Fruit fly (Drosophila melanogaster) whole organism, wandering third instar larva: Measurements from ENCODE around the gene Ets97D.

Experiments
- Abd-B ChIP-seq: fragments of >200 bp; optimal IDR thresholded peaks from 2 replicates; lab custom pipeline; 2017; ENCODE audit warnings: missing biosample characterization, missing genetic modification characterization
- CG9705 ChIP-seq: fragments of 200-800 bp; sonication (Bioruptor generic); optimal IDR thresholded peaks from 2 replicates; lab custom pipeline; 2018; ENCODE audit warnings: missing biosample characterization, mild to moderate bottlenecking, missing genetic modification characterization
- HLH106 ChIP-seq: fragments of 200-800 bp; optimal IDR thresholded peaks from 3 replicates; lab custom pipeline; 2019; ENCODE audit warnings: missing biosample characterization, mild to moderate bottlenecking, missing genetic modification characterization, moderate library complexity
- Hnf4 ChIP-seq: fragments of 200-800 bp; sonication (Bioruptor generic); optimal IDR thresholded peaks from 2 replicates; lab custom pipeline; 2016; ENCODE audit warnings: missing biosample characterization, mild to moderate bottlenecking, missing genetic modification characterization
- Jra ChIP-seq: sonication (Bioruptor generic); optimal IDR thresholded peaks from 2 replicates; lab custom pipeline; 2016; ENCODE audit warnings: missing biosample characterization, missing genetic modification characterization
- br ChIP-seq: fragments of 200-800 bp; sonication (Bioruptor generic); optimal IDR thresholded peaks from 2 replicates; lab custom pipeline; 2016; ENCODE audit warnings: missing biosample characterization, missing genetic modification characterization
- fru ChIP-seq: fragments of 200-800 bp; sonication (Bioruptor generic); optimal IDR thresholded peaks from 3 replicates; lab custom pipeline; 2016; ENCODE audit warnings: missing biosample characterization, mild to moderate bottlenecking, missing genetic modification characterization
- jim ChIP-seq: fragments of 175-275, 200-325 bp; sonication (Bioruptor generic); optimal IDR thresholded peaks from 2 replicates; lab custom pipeline; 2016; ENCODE audit warnings: missing biosample characterization, mild to moderate bottlenecking, missing genetic modification characterization
- lola ChIP-seq: fragments of >200 bp; optimal IDR thresholded peaks from 2 replicates; lab custom pipeline; 2017; ENCODE audit warnings: missing biosample characterization, missing genetic modification characterization
- pan ChIP-seq: fragments of >200 bp; optimal IDR thresholded peaks from 2 replicates; lab custom pipeline; 2017
- woc ChIP-seq: sonication (Bioruptor generic); optimal IDR thresholded peaks from 2 replicates; lab custom pipeline; 2016; ENCODE audit warnings: missing biosample characterization, mild to moderate bottlenecking, missing genetic modification characterization

DNA sequence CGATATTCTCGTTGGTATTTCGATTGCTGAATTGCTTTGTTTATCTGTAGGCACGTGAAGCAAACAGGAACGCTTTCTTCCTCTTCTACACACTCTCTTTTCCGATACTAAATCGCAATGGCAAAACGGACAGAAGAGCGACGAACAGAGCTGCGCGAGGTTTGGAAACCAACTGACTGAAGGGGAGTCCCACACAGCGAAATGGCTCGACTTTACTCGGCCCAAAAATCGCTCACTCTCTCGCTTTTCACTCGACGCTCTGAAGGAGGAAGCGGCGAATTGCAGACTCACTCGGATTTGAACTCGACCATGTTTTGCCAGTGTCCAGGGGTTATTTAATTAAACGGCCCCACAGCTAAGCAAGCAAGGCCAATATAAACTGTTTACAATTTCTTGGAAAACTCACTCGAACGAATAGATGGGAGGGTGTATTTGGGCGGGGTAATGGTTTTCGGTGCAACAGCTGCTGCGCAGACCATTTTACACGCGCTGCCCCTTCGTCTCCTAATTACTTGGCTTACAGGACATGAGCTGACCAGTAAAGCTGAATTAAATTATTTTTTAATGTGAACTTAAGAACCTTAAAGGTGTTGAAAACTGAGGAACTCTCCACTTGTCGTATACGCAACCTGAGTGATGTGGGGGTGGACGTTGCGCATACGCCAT lies 45.8 kb upstream of the Ets97D start, which contains the start of gene CG6330:
- no peak for TF ChIP-seq CG9705 (GFP tag; lab: Kevin White, UChicago)
- no peak for TF ChIP-seq jim (GFP tag; lab: Kevin White, UChicago)
- no peak for TF ChIP-seq fru (GFP tag; lab: Kevin White, UChicago)
- TF ChIP-seq Jra = no peak
- TF ChIP-seq Hnf4 (GFP tag; lab: Kevin White, UChicago) = no peak
- no peak for TF ChIP-seq lola (GFP tag; lab: Kevin White, UChicago)
- TF ChIP-seq br (GFP tag; lab: Kevin White, UChicago) = no peak
- no peak for TF ChIP-seq Abd-B (GFP tag; lab: Kevin White, UChicago)
- no peak for TF ChIP-seq pan (lab: Kevin White, UChicago)
- TF ChIP-seq woc (GFP tag; lab: Kevin White, UChicago) = no peak
- TF ChIP-seq HLH106 (tag; lab: Kevin White, UChicago) = no peak
